Worm (Caenorhabditis elegans): ENCODE data around the gene dsc-4.

Gene dsc-4

DNA sequence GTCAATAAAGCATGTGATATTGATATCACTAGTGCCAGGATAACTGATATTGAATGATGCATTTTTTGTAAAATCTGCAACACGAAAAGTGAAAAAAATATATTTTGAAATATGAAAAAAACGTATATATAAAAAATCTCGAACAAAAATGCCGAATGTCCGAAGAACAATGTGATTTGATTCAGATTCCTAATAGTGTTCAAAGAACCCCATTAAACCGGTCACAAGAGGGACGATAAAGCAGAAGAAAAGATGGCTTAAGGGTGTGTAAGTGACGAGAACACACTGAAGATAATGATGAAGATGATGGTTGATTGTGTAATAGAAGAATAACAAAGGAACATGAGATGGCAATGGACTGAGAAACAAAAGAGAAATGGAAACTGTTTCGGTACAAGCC, 32.3 kb downstream of the dsc-4 start, which contains the start of gene T21D12.14:
TSS of gene T21D12.14 (minus strand) at position 101 of the 400 bp plus-strand sequence.
- no peak for TF ChIP-seq unc-55 (GFP tag; optimal IDR thresholded peaks at IDR 0.05)
- TF ChIP-seq nfya-1 (tag; optimal IDR thresholded peaks at IDR 0.05): no peak
- TF ChIP-seq K02D7.2 (tag; optimal IDR thresholded peaks at IDR 0.05): no peak
- no peak for TF ChIP-seq pqm-1 (tag; optimal IDR thresholded peaks at IDR 0.05)

DNA sequence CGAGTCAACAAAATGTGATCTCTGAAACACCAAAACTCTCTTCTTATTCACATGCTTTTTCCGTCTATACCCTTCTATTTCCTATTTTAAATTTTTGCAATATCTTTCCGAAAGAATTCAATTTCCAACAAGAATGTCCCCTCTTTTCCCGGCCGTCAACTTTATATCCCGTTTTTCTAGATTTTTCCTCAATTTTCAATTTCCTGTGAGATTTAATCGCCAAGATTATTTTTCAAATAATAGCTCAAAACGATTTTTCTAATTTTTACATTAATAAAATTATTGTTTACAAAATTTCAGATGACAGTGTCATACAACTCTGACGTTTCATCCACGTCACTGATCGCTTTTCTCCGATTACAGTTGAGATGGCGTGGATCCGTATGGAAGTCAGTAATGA, 37.0 kb downstream of the dsc-4 start, which contains the start of gene best-19:
TSS of gene best-19 (plus strand) at position 301 of the 400 bp plus-strand sequence.
- TF ChIP-seq Y22D7AL.16 (tag; optimal IDR thresholded peaks at IDR 0.05): no peak
- no peak for TF ChIP-seq T23F11.4 (GFP tag; optimal IDR thresholded peaks at IDR 0.05)
- TF ChIP-seq hlh-6 (tag; optimal IDR thresholded peaks at IDR 0.05): no peak
- no peak for TF ChIP-seq unc-55 (GFP tag; optimal IDR thresholded peaks at IDR 0.05)
- no peak for TF ChIP-seq unc-86 (tag; optimal IDR thresholded peaks at IDR 0.05)
- TF ChIP-seq unc-3 (GFP tag; conservative IDR thresholded peaks at IDR 0.05): no peak
- no peak for TF ChIP-seq unc-3 (tag; optimal IDR thresholded peaks at IDR 0.05)
- TF ChIP-seq unc-42 (tag; optimal IDR thresholded peaks at IDR 0.05): peak; percentile 52
- no peak for TF ChIP-seq rnt-1 (tag; optimal IDR thresholded peaks at IDR 0.05)

DNA sequence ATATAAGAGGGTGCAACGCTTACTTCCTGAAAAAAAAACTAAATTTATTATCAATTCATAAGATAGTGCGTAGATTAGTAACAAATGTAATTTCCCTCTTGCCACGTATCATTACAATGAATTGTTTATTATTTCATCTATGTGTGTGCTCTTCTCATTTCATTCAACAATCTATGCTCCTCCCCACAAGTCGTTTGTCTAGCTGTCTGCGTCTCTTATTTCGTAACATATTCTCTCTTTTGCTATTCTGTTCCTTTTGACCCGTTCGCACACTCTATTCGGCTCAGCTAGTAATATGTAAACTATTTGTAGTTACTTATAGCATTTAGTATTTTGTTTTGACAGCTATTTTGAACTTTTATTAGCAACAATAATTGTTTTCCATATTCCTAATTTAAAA, 38.3 kb downstream of the dsc-4 start:
- no peak for TF ChIP-seq ceh-22 (tag; optimal IDR thresholded peaks at IDR 0.05)
- no peak for TF ChIP-seq lin-11 (tag; optimal IDR thresholded peaks at IDR 0.05)
- no peak for TF ChIP-seq gmeb-2 (tag; optimal IDR thresholded peaks at IDR 0.05)
- no peak for TF ChIP-seq pros-1 (tag; optimal IDR thresholded peaks at IDR 0.05)
- TF ChIP-seq hlh-8 (tag; optimal IDR thresholded peaks at IDR 0.05): no peak
- TF ChIP-seq ceh-18 (tag; optimal IDR thresholded peaks at IDR 0.05): no peak
- no peak for TF ChIP-seq pha-4 (tag; optimal IDR thresholded peaks at IDR 0.05)
- TF ChIP-seq ama-1 (optimal IDR thresholded peaks at IDR 0.05): no peak
- no peak for TF ChIP-seq fkh-6 (tag; optimal IDR thresholded peaks at IDR 0.05)
- TF ChIP-seq nhr-11 (tag; optimal IDR thresholded peaks at IDR 0.05): no peak
- TF ChIP-seq ceh-30 (tag; optimal IDR thresholded peaks at IDR 0.05): no peak
- TF ChIP-seq odd-2 (tag; optimal IDR thresholded peaks at IDR 0.05): no peak
- no peak for TF ChIP-seq ahr-1 (tag; optimal IDR thresholded peaks at IDR 0.05)
- TF ChIP-seq pag-3 (tag; optimal IDR thresholded peaks at IDR 0.05; ENCODE audit: borderline replicate concordance): no peak

DNA sequence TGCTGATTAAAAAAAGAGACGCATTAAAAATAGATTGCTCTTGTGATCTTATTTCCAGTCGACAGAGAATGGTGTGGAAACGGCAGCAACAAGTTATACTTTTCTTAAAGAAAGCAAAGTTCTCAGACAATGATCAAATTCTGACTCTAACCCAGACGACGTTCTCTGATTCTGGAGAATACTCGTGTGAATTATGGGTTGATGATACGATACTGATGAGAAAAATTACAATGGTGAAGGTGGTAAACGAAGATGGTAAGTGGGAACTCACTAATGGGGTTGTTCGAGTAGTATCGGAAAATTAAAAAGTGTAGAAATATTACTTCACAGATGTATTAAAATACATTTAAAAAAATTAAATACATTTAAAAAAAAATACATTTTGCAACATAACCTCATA, 42.1 kb downstream of the dsc-4 start:
- TF ChIP-seq K09A11.1 (tag; optimal IDR thresholded peaks at IDR 0.05; ENCODE audit: insufficient read depth): no peak
- TF ChIP-seq ceh-6 (GFP tag; optimal IDR thresholded peaks at IDR 0.05): no peak
- no peak for TF ChIP-seq ceh-34 (tag; optimal IDR thresholded peaks at IDR 0.05)

DNA sequence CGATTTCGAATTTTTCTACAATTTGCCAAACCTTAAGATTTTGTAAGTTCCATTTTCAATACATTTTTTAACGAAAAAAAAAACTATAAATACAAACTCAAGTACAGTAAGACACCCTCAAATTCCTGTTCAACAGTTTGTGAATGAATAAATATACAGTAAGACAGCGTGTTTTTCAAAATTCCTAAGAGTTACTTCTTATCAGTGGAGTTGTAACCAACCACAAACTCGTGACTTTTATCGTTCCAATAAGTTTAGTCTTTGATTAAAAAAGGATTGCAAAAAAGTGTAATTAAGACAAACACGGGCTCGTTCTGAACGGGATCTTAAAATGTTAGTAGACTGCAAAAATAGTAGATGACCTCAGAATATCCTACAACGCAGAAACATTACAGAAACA, 45.2 kb downstream of the dsc-4 start:
- no peak for TF ChIP-seq elt-4 (tag; optimal IDR thresholded peaks at IDR 0.05)
- TF ChIP-seq sox-4 (tag; optimal IDR thresholded peaks at IDR 0.05): no peak
- no peak for TF ChIP-seq elt-2 (tag; optimal IDR thresholded peaks at IDR 0.05)
- no peak for TF ChIP-seq fkh-10 (GFP tag; optimal IDR thresholded peaks at IDR 0.05)
- TF ChIP-seq mec-3 (tag; optimal IDR thresholded peaks at IDR 0.05; ENCODE audit: borderline replicate concordance): no peak
- TF ChIP-seq che-1 (tag; optimal IDR thresholded peaks at IDR 0.05): no peak
- no peak for TF ChIP-seq hlh-6 (tag; optimal IDR thresholded peaks at IDR 0.05)
- TF ChIP-seq F13H6.1 (tag; optimal IDR thresholded peaks at IDR 0.05): no peak
- TF ChIP-seq lin-11 (tag; optimal IDR thresholded peaks at IDR 0.05): no peak
- TF ChIP-seq pax-1 (tag; optimal IDR thresholded peaks at IDR 0.05): no peak
- no peak for TF ChIP-seq ets-4 (tag; optimal IDR thresholded peaks at IDR 0.05)
- no peak for TF ChIP-seq odd-2 (tag; optimal IDR thresholded peaks at IDR 0.05)
- TF ChIP-seq C08G9.2 (tag; optimal IDR thresholded peaks at IDR 0.05): no peak

Data from whole organism, late embryonic.